Fruit fly (Drosophila melanogaster) whole organism, embryonic: ENCODE results near the gene CG9581.

Experiments used
- Atf6 ChIP-seq: fragments of 200-800 bp; sonication (Bioruptor generic); IDR thresholded peaks from 2 replicates; pipeline ENCODE4 v1.3.6; 2022; ENCODE audit warnings: missing biosample characterization, missing genetic modification characterization
- CG11247 ChIP-seq: fragments of 200-800 bp; sonication (Bioruptor generic); IDR thresholded peaks from 2 replicates; pipeline ENCODE4 v1.3.6; 2022; ENCODE audit warnings: missing biosample characterization, missing genetic modification characterization
- CG11398 ChIP-seq: fragments of 200-800 bp; sonication (Bioruptor generic); optimal IDR thresholded peaks from 2 replicates; lab custom pipeline; 2016; ENCODE audit warnings: missing biosample characterization, missing genetic modification characterization
- CG11723 ChIP-seq: fragments of 200-800 bp; sonication (Bioruptor generic); optimal IDR thresholded peaks from 2 replicates; lab custom pipeline; 2017; ENCODE audit warnings: missing biosample characterization, mild to moderate bottlenecking, missing genetic modification characterization
- CG12219 ChIP-seq: fragments of 200-800 bp; sonication (Bioruptor generic); optimal IDR thresholded peaks from 3 replicates; lab custom pipeline; 2018; ENCODE audit warnings: missing biosample characterization, mild to moderate bottlenecking, missing genetic modification characterization
- CG13624 ChIP-seq: fragments of 200-800 bp; sonication (Bioruptor generic); optimal IDR thresholded peaks from 2 replicates; lab custom pipeline; 2016; ENCODE audit warnings: missing biosample characterization, missing genetic modification characterization
- CG1529 ChIP-seq: fragments of 200-800 bp; sonication (Bioruptor generic); optimal IDR thresholded peaks from 3 replicates; lab custom pipeline; 2018; ENCODE audit warnings: missing biosample characterization, missing genetic modification characterization
- CG16813 ChIP-seq: fragments of 200-800 bp; sonication (Bioruptor generic); IDR thresholded peaks from 3 replicates; pipeline ENCODE4 v1.3.6; 2022; ENCODE audit warnings: missing biosample characterization, missing genetic modification characterization; ENCODE audit not compliant: partially characterized antibody
- CG2120 ChIP-seq: fragments of 200-800 bp; sonication (Bioruptor generic); optimal IDR thresholded peaks from 3 replicates; lab custom pipeline; 2016; ENCODE audit warnings: missing biosample characterization, missing genetic modification characterization
- CG2202 ChIP-seq: fragments of 200-800 bp; sonication (Bioruptor generic); optimal IDR thresholded peaks from 2 replicates; lab custom pipeline; 2018; ENCODE audit warnings: missing biosample characterization, mild to moderate bottlenecking, missing genetic modification characterization
- CG3065 ChIP-seq: fragments of 200-800 bp; sonication (Bioruptor generic); optimal IDR thresholded peaks from 2 replicates; lab custom pipeline; 2016; ENCODE audit warnings: missing biosample characterization, missing genetic modification characterization
- CG31388 ChIP-seq: fragments of 200-800 bp; sonication (Bioruptor generic); optimal IDR thresholded peaks from 2 replicates; lab custom pipeline; 2016; ENCODE audit warnings: missing biosample characterization, missing genetic modification characterization
- CG3995 ChIP-seq: fragments of 200-800 bp; sonication (Bioruptor generic); optimal IDR thresholded peaks from 3 replicates; lab custom pipeline; 2016; ENCODE audit warnings: missing biosample characterization, missing genetic modification characterization
- CG43689 ChIP-seq: fragments of 200-800 bp; sonication (Bioruptor generic); IDR thresholded peaks from 2 replicates; pipeline ENCODE4 v1.3.6; 2022; ENCODE audit warnings: missing biosample characterization, missing genetic modification characterization
- CG4424 ChIP-seq: fragments of 200-800 bp; sonication (Bioruptor generic); optimal IDR thresholded peaks from 3 replicates; lab custom pipeline; 2016; ENCODE audit warnings: missing biosample characterization, missing genetic modification characterization
- CG6254 ChIP-seq: fragments of 200-800 bp; sonication (Bioruptor generic); optimal IDR thresholded peaks from 3 replicates; lab custom pipeline; 2017; ENCODE audit warnings: mild to moderate bottlenecking, missing biosample characterization, missing genetic modification reagents, missing genetic modification characterization
- CG6654 ChIP-seq: fragments of 200-800 bp; sonication (Bioruptor generic); optimal IDR thresholded peaks from 2 replicates; lab custom pipeline; 2017; ENCODE audit warnings: missing biosample characterization, mild to moderate bottlenecking, missing genetic modification characterization
- CG6854 ChIP-seq: fragments of 200-800 bp; sonication (Bioruptor generic); optimal IDR thresholded peaks from 3 replicates; lab custom pipeline; 2017; ENCODE audit warnings: missing biosample characterization, mild to moderate bottlenecking, missing genetic modification characterization
- CG7987 ChIP-seq: fragments of 200-800 bp; sonication (Bioruptor generic); optimal IDR thresholded peaks from 2 replicates; lab custom pipeline; 2018; ENCODE audit warnings: missing biosample characterization, mild to moderate bottlenecking, missing genetic modification characterization, moderate library complexity
- CG8388 ChIP-seq: fragments of 200-800 bp; sonication (Bioruptor generic); optimal IDR thresholded peaks from 2 replicates; lab custom pipeline; 2019; ENCODE audit warnings: missing biosample characterization, mild to moderate bottlenecking, missing genetic modification characterization, moderate library complexity
- CG8478 ChIP-seq: fragments of >200 bp; optimal IDR thresholded peaks from 2 replicates; lab custom pipeline; 2018
- Doc3 ChIP-seq: fragments of 200-800 bp; sonication (Bioruptor generic); IDR thresholded peaks from 3 replicates; pipeline ENCODE4 v1.3.6; 2022; ENCODE audit warnings: missing biosample characterization, missing genetic modification characterization; ENCODE audit not compliant: partially characterized antibody
- Eip74EF ChIP-seq, 2 experiments: fragments of 200-800 bp in 1 of 2; fragments of >200 bp in 1 of 2; sonication (Bioruptor generic) in 1 of 2; optimal IDR thresholded peaks; 2 replicates each; lab custom pipeline; 2017 to 2019; ENCODE audit warnings: missing biosample characterization in 2 of 2, missing genetic modification characterization in 2 of 2, mild to moderate bottlenecking in 1 of 2, moderate library complexity in 1 of 2
- Hmx ChIP-seq: fragments of 200-800 bp; sonication (Bioruptor generic); optimal IDR thresholded peaks from 2 replicates; lab custom pipeline; 2016; ENCODE audit warnings: missing biosample characterization, missing genetic modification characterization
- Hr39 ChIP-seq: fragments of >200 bp; optimal IDR thresholded peaks from 2 replicates; lab custom pipeline; 2017
- MESR4 ChIP-seq: fragments of 200-800 bp; sonication (Bioruptor generic); optimal IDR thresholded peaks from 2 replicates; lab custom pipeline; 2018; ENCODE audit warnings: missing biosample characterization, mild to moderate bottlenecking, missing genetic modification characterization, moderate library complexity
- NK7.1 ChIP-seq: fragments of 200-800 bp; sonication (Bioruptor generic); optimal IDR thresholded peaks from 3 replicates; lab custom pipeline; 2016; ENCODE audit warnings: missing biosample characterization, missing genetic modification characterization
- Rfx ChIP-seq: fragments of 200-800 bp; sonication (Bioruptor generic); IDR thresholded peaks from 2 replicates; pipeline ENCODE4 v1.3.6; 2022; ENCODE audit warnings: missing biosample characterization, missing genetic modification characterization
- Sry-δ ChIP-seq: fragments of 200-800 bp; sonication (Bioruptor generic); optimal IDR thresholded peaks from 2 replicates; lab custom pipeline; 2016; ENCODE audit warnings: missing biosample characterization, missing genetic modification characterization
- Usf ChIP-seq: fragments of 200-800 bp; sonication (Bioruptor generic); optimal IDR thresholded peaks from 2 replicates; lab custom pipeline; 2017; ENCODE audit warnings: missing genotype, missing biosample characterization, missing genetic modification characterization
- Vsx1 ChIP-seq: fragments of 200-800 bp; sonication (Bioruptor generic); optimal IDR thresholded peaks from 2 replicates; lab custom pipeline; 2017; ENCODE audit warnings: missing biosample characterization, mild to moderate bottlenecking, missing genetic modification characterization, missing genetic modification reagents
- aop ChIP-seq: fragments of 200-800 bp; sonication (Bioruptor generic); IDR thresholded peaks from 2 replicates; pipeline ENCODE4 v1.3.6; 2022; ENCODE audit warnings: missing biosample characterization, missing genetic modification characterization
- corto ChIP-seq: fragments of 200-800 bp; sonication (Bioruptor generic); optimal IDR thresholded peaks from 2 replicates; lab custom pipeline; 2016; ENCODE audit warnings: missing biosample characterization, mild to moderate bottlenecking, missing genetic modification characterization, moderate library complexity
- ems ChIP-seq: fragments of 200-800 bp; sonication (Bioruptor generic); optimal IDR thresholded peaks from 3 replicates; lab custom pipeline; 2016; ENCODE audit warnings: missing biosample characterization, missing genetic modification characterization
- eve ChIP-seq, 2 experiments: fragments of >200 bp; optimal IDR thresholded peaks; 2 replicates each; lab custom pipeline; 2017; ENCODE audit warnings: missing biosample characterization in 2 of 2, missing genetic modification characterization in 2 of 2
- gem ChIP-seq: fragments of 200-800 bp; sonication (Bioruptor generic); optimal IDR thresholded peaks from 2 replicates; lab custom pipeline; 2019; ENCODE audit warnings: missing biosample characterization, mild to moderate bottlenecking, missing genetic modification characterization, moderate library complexity
- gfzf ChIP-seq: fragments of 200-800 bp; sonication (Bioruptor generic); optimal IDR thresholded peaks from 2 replicates; lab custom pipeline; 2016; ENCODE audit warnings: missing biosample characterization, mild to moderate bottlenecking, missing genetic modification characterization, moderate library complexity
- ind ChIP-seq: fragments of 200-800 bp; sonication (Bioruptor generic); optimal IDR thresholded peaks from 3 replicates; lab custom pipeline; 2016; ENCODE audit warnings: missing biosample characterization, missing genetic modification characterization
- lilli ChIP-seq: fragments of 200-800 bp; sonication (Bioruptor generic); optimal IDR thresholded peaks from 3 replicates; lab custom pipeline; 2016; ENCODE audit warnings: missing biosample characterization, missing genetic modification characterization
- lov ChIP-seq, 2 experiments: fragments of 200-800 bp in 1 of 2; fragments of >200 bp in 1 of 2; sonication (Bioruptor generic) in 1 of 2; IDR thresholded peaks in 1 of 2; optimal IDR thresholded peaks in 1 of 2; 2 replicates in 1 of 2; 3 replicates in 1 of 2; pipeline versions ENCODE4 v1.3.6 to Lab custom; 2017 to 2022; ENCODE audit warnings: missing biosample characterization in 1 of 2, missing genetic modification characterization in 1 of 2
- mld ChIP-seq: fragments of 200-800 bp; sonication (Bioruptor generic); IDR thresholded peaks from 3 replicates; pipeline ENCODE4 v1.3.6; 2022; ENCODE audit warnings: missing biosample characterization, missing genetic modification characterization; ENCODE audit not compliant: partially characterized antibody
- nau ChIP-seq: fragments of 200-800 bp; sonication (Bioruptor generic); optimal IDR thresholded peaks from 3 replicates; lab custom pipeline; 2017; ENCODE audit warnings: missing biosample characterization, mild to moderate bottlenecking, missing genetic modification characterization, missing genetic modification reagents
- pho ChIP-seq: fragments of 200-800 bp; sonication (Bioruptor generic); optimal IDR thresholded peaks from 2 replicates; lab custom pipeline; 2016; ENCODE audit warnings: missing biosample characterization, missing genetic modification characterization
- sc ChIP-seq, 3 experiments: fragments of >200 bp in 2 of 3; fragments of 200-800 bp in 1 of 3; sonication (Bioruptor generic) in 1 of 3; optimal IDR thresholded peaks; 2 replicates in 2 of 3; 3 replicates in 1 of 3; lab custom pipeline; 2017; ENCODE audit warnings: mild to moderate bottlenecking in 1 of 3, missing biosample characterization in 1 of 3, missing genetic modification characterization in 1 of 3, missing genetic modification reagents in 1 of 3
- slbo ChIP-seq: fragments of 200-800 bp; sonication (Bioruptor generic); IDR thresholded peaks from 2 replicates; pipeline ENCODE4 v1.3.6; 2022; ENCODE audit warnings: missing biosample characterization, missing genetic modification characterization
- slp2 ChIP-seq: fragments of 200-800 bp; sonication (Bioruptor generic); optimal IDR thresholded peaks from 2 replicates; lab custom pipeline; 2016; ENCODE audit warnings: missing biosample characterization, missing genetic modification characterization
- sob ChIP-seq: fragments of 200-800 bp; sonication (Bioruptor generic); IDR thresholded peaks from 2 replicates; pipeline ENCODE4 v1.3.6; 2022; ENCODE audit warnings: missing biosample characterization, missing genetic modification characterization
- ttk ChIP-seq: fragments of 200-800 bp; sonication (Bioruptor generic); IDR thresholded peaks from 2 replicates; pipeline ENCODE4 v2.1.2; 2022; ENCODE audit warnings: missing biosample characterization, missing genetic modification characterization
- vfl ChIP-seq: fragments of 200-800 bp; sonication (Bioruptor generic); optimal IDR thresholded peaks from 2 replicates; lab custom pipeline; 2016; ENCODE audit warnings: missing biosample characterization, missing genetic modification characterization
- yki ChIP-seq: fragments of >200 bp; optimal IDR thresholded peaks from 3 replicates; lab custom pipeline; 2018
- zf30C ChIP-seq: fragments of 200-800 bp; sonication (Bioruptor generic); optimal IDR thresholded peaks from 3 replicates; lab custom pipeline; 2018; ENCODE audit warnings: missing biosample characterization, mild to moderate bottlenecking, missing genetic modification characterization

Gene CG9581

DNA sequence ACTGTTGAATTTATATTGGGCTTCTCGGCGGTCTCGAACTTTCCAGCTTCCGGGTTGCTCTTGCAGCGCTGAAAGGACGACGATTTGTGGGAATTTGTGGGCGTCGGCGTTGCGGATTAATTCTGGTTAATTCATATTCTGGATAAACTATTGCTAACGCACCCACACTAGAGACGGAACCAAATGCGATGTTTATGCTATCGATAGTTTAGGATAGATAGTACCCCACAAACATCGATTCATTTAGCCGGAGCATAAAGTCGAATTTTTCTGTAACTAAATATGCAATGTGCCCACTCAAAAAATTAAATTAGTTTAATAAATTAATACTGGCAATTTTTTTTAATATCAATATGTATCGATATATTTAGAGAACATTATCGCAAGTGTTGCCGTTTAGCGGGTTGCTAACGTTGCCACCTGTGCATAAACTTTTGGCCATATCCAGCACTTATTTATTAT, 10.1 kb downstream of the CG9581 start, which contains the start of gene Rab35 (continued):
- TF ChIP-seq CG16813 (GFP tag; lab: Robert Waterston, UW) (peak; percentile 95), Sry-δ (peak; percentile 92), CG43689 (no peak), CG6654 (GFP tag; lab: Kevin White, UChicago) (no peak), yki (no peak), lov (optimal IDR thresholded peaks at IDR 0.05; lab: Kevin White, UChicago) (no peak), lov (GFP tag; IDR thresholded peaks at IDR 0.05; lab: Robert Waterston, UW) (no peak), CG11398 (GFP tag; lab: Kevin White, UChicago) (no peak), Atf6 (GFP tag; lab: Robert Waterston, UW) (no peak), Hmx (GFP tag; lab: Kevin White, UChicago) (no peak), CG7987 (no peak), nau (GFP tag; lab: Kevin White, UChicago) (no peak), pho (GFP tag; lab: Kevin White, UChicago) (no peak), CG6854 (GFP tag; lab: Kevin White, UChicago) (no peak), CG13624 (GFP tag; lab: Kevin White, UChicago) (no peak), Doc3 (GFP tag; lab: Robert Waterston, UW) (peak; percentile 93), Eip74EF (GFP tag; optimal IDR thresholded peaks at IDR 0.05; lab: Kevin White, UChicago) (no peak), Usf (GFP tag; lab: Kevin White, UChicago) (no peak), ttk (GFP tag; lab: Robert Waterston, UW) (no peak), lilli (GFP tag; lab: Kevin White, UChicago) (peak; percentile 48), aop (GFP tag; lab: Robert Waterston, UW) (no peak), slbo (peak; percentile 9; the same call in 1 of the 2 replicates), CG11247 (GFP tag; lab: Robert Waterston, UW) (no peak), CG11723 (GFP tag; lab: Kevin White, UChicago) (no peak), ems (GFP tag; lab: Kevin White, UChicago) (peak; percentile 6), gfzf (peak; percentile 4), mld (GFP tag; lab: Robert Waterston, UW) (peak; percentile 74; the same call in 2 of the 3 replicates), CG6254 (GFP tag; lab: Kevin White, UChicago) (no peak), CG8388 (GFP tag; lab: Kevin White, UChicago) (no peak), NK7.1 (GFP tag; lab: Kevin White, UChicago) (no peak), eve (GFP tag; optimal IDR thresholded peaks at IDR 0.05; lab: Kevin White, UChicago) (no peak), slp2 (GFP tag; lab: Kevin White, UChicago) (no peak), sc (optimal IDR thresholded peaks at IDR 0.05; lab: Kevin White, UChicago) (no peak), sc (GFP tag; optimal IDR thresholded peaks at IDR 0.05; lab: Kevin White, UChicago) (no peak), Vsx1 (no peak), CG31388 (GFP tag; lab: Kevin White, UChicago) (no peak), CG2120 (GFP tag; lab: Kevin White, UChicago) (peak; percentile 49), CG3065 (GFP tag; lab: Kevin White, UChicago) (no peak), gem (tag; lab: Kevin White, UChicago) (peak; percentile 41), corto (GFP tag; lab: Kevin White, UChicago) (no peak), CG3995 (GFP tag; lab: Kevin White, UChicago) (peak; percentile 24), Rfx (peak; percentile 41), Hr39 (lab: Kevin White, UChicago) (no peak), sob (GFP tag; lab: Robert Waterston, UW) (peak; percentile 5; the same call in 1 of the 2 replicates), ind (GFP tag; lab: Kevin White, UChicago) (peak; percentile 21), CG4424 (no peak), CG8478 (lab: Kevin White, UChicago) (no peak), zf30C (GFP tag; lab: Kevin White, UChicago) (no peak), CG2202 (no peak), MESR4 (GFP tag; lab: Kevin White, UChicago) (peak; percentile 82), vfl (GFP tag; lab: Kevin White, UChicago) (no peak), CG12219 (GFP tag; lab: Kevin White, UChicago) (no peak), CG1529 (no peak)
